Fruit fly (Drosophila melanogaster) whole organism, embryonic: ENCODE data around the gene Alg2.

Experiments used
- ATbp ChIP-seq: fragments of 200-800 bp; sonication (Bioruptor generic); optimal IDR thresholded peaks from 2 replicates; lab custom pipeline; 2017; ENCODE audit warnings: missing biosample characterization, mild to moderate bottlenecking, missing genetic modification characterization, missing genetic modification reagents
- Blimp-1 ChIP-seq: fragments of 200-800 bp; sonication (Bioruptor generic); optimal IDR thresholded peaks from 3 replicates; lab custom pipeline; 2018; ENCODE audit warnings: missing biosample characterization, missing genetic modification characterization, mild to moderate bottlenecking, moderate library complexity, missing genetic modification reagents
- CG11093 ChIP-seq: fragments of 200-800 bp; sonication (Bioruptor generic); IDR thresholded peaks from 3 replicates; pipeline ENCODE4 v1.3.6; 2022; ENCODE audit warnings: missing biosample characterization, missing genetic modification characterization
- CG11398 ChIP-seq: fragments of 200-800 bp; sonication (Bioruptor generic); optimal IDR thresholded peaks from 2 replicates; lab custom pipeline; 2016; ENCODE audit warnings: missing biosample characterization, missing genetic modification characterization
- CG12071 ChIP-seq: fragments of 200-800 bp; sonication (Bioruptor generic); optimal IDR thresholded peaks from 3 replicates; lab custom pipeline; 2018; ENCODE audit warnings: missing biosample characterization, mild to moderate bottlenecking, missing genetic modification characterization
- CG12391 ChIP-seq: fragments of 200-800 bp; sonication (Bioruptor generic); optimal IDR thresholded peaks from 3 replicates; lab custom pipeline; 2018; ENCODE audit warnings: missing biosample characterization, mild to moderate bottlenecking, missing genetic modification characterization, moderate library complexity
- CG14441 ChIP-seq: fragments of 200-800 bp; sonication (Bioruptor generic); IDR thresholded peaks from 2 replicates; pipeline ENCODE4 v1.3.6; 2022; ENCODE audit warnings: missing biosample characterization, missing genetic modification characterization
- CG14860 ChIP-seq: fragments of 200-800 bp; sonication (Bioruptor generic); IDR thresholded peaks from 3 replicates; pipeline ENCODE4 v1.3.6; 2022; ENCODE audit warnings: missing biosample characterization, missing genetic modification characterization; ENCODE audit not compliant: partially characterized antibody
- CG16863 ChIP-seq: fragments of 200-800 bp; sonication (Bioruptor generic); optimal IDR thresholded peaks from 3 replicates; lab custom pipeline; 2016; ENCODE audit warnings: missing biosample characterization, missing genetic modification characterization
- CG1832 ChIP-seq: fragments of 200-800 bp; sonication (Bioruptor generic); optimal IDR thresholded peaks from 2 replicates; lab custom pipeline; 2017; ENCODE audit warnings: missing biosample characterization, mild to moderate bottlenecking, missing genetic modification characterization, inconsistent platforms
- CG18599 ChIP-seq: fragments of 200-800 bp; sonication (Bioruptor generic); optimal IDR thresholded peaks from 3 replicates; lab custom pipeline; 2017; ENCODE audit warnings: missing biosample characterization, missing genetic modification characterization, mild to moderate bottlenecking, moderate library complexity, missing genetic modification reagents
- CG2120 ChIP-seq: fragments of 200-800 bp; sonication (Bioruptor generic); optimal IDR thresholded peaks from 3 replicates; lab custom pipeline; 2016; ENCODE audit warnings: missing biosample characterization, missing genetic modification characterization
- CG2202 ChIP-seq: fragments of 200-800 bp; sonication (Bioruptor generic); optimal IDR thresholded peaks from 2 replicates; lab custom pipeline; 2018; ENCODE audit warnings: missing biosample characterization, mild to moderate bottlenecking, missing genetic modification characterization
- CG2712 ChIP-seq: fragments of 200-800 bp; optimal IDR thresholded peaks from 3 replicates; lab custom pipeline; 2019; ENCODE audit warnings: missing biosample characterization, mild to moderate bottlenecking, missing genetic modification characterization, moderate library complexity
- CG30403 ChIP-seq: fragments of 200-800 bp; sonication (Bioruptor generic); optimal IDR thresholded peaks from 3 replicates; lab custom pipeline; 2016; ENCODE audit warnings: missing biosample characterization, missing genetic modification characterization
- CG3163 ChIP-seq: fragments of 200-800 bp; sonication (Bioruptor generic); optimal IDR thresholded peaks from 3 replicates; lab custom pipeline; 2016; ENCODE audit warnings: missing biosample characterization, missing genetic modification characterization
- CG42726 ChIP-seq: fragments of 200-800 bp; sonication (Bioruptor generic); IDR thresholded peaks from 2 replicates; pipeline ENCODE4 v1.3.6; 2022; ENCODE audit warnings: missing biosample characterization, missing genetic modification characterization; ENCODE audit not compliant: partially characterized antibody
- CG4328 ChIP-seq: fragments of 200-800 bp; sonication (Bioruptor generic); optimal IDR thresholded peaks from 3 replicates; lab custom pipeline; 2017; ENCODE audit warnings: missing biosample characterization, missing genetic modification reagents, missing genetic modification characterization
- CG4404 ChIP-seq: fragments of 200-800 bp; sonication (Bioruptor generic); IDR thresholded peaks from 2 replicates; pipeline ENCODE4 v1.3.6; 2022; ENCODE audit warnings: missing biosample characterization, missing genetic modification characterization
- CG6683 ChIP-seq: fragments of 200-800 bp; sonication (Bioruptor generic); optimal IDR thresholded peaks from 2 replicates; lab custom pipeline; 2017; ENCODE audit warnings: missing biosample characterization, mild to moderate bottlenecking, missing genetic modification characterization, missing genetic modification reagents
- CG6765 ChIP-seq: fragments of 200-800 bp; sonication (Bioruptor generic); optimal IDR thresholded peaks from 3 replicates; lab custom pipeline; 2017; ENCODE audit warnings: missing biosample characterization, mild to moderate bottlenecking, missing genetic modification characterization
- CG8924 ChIP-seq: fragments of 200-800 bp; optimal IDR thresholded peaks from 3 replicates; lab custom pipeline; 2019; ENCODE audit warnings: missing biosample characterization, mild to moderate bottlenecking, missing genetic modification characterization, moderate library complexity
- CG9797 ChIP-seq: fragments of 200-800 bp; sonication (Bioruptor generic); optimal IDR thresholded peaks from 3 replicates; lab custom pipeline; 2018; ENCODE audit warnings: missing biosample characterization, mild to moderate bottlenecking, missing genetic modification characterization
- CoRest ChIP-seq: fragments of 200-800 bp; sonication (Bioruptor generic); optimal IDR thresholded peaks from 3 replicates; lab custom pipeline; 2018; ENCODE audit warnings: missing biosample characterization, mild to moderate bottlenecking, missing genetic modification characterization, moderate library complexity
- E2f2 ChIP-seq: fragments of 200-800 bp; sonication (Bioruptor generic); IDR thresholded peaks from 2 replicates; pipeline ENCODE4 v1.3.6; 2022; ENCODE audit warnings: missing biosample characterization, missing genetic modification characterization
- Fer1 ChIP-seq: fragments of 200-800 bp; sonication (Bioruptor generic); optimal IDR thresholded peaks from 2 replicates; lab custom pipeline; 2017; ENCODE audit warnings: missing biosample characterization, mild to moderate bottlenecking, missing genetic modification characterization
- Gug ChIP-seq: fragments of 200-800 bp; sonication (Bioruptor generic); IDR thresholded peaks from 4 replicates; pipeline ENCODE4 v1.3.6; 2022; ENCODE audit warnings: missing biosample characterization, missing genetic modification characterization
- HmgD ChIP-seq: fragments of 200-800 bp; sonication (Bioruptor generic); optimal IDR thresholded peaks from 3 replicates; lab custom pipeline; 2016; ENCODE audit warnings: missing biosample characterization, missing genetic modification characterization
- Hmr ChIP-seq: fragments of 200-800 bp; sonication (Bioruptor generic); optimal IDR thresholded peaks from 3 replicates; lab custom pipeline; 2017; ENCODE audit warnings: mild to moderate bottlenecking, missing biosample characterization, missing genetic modification reagents, missing genetic modification characterization
- Hr51 ChIP-seq, 2 experiments: fragments of 200-800 bp; sonication (Bioruptor generic); optimal IDR thresholded peaks; 2 replicates in 1 of 2; 3 replicates in 1 of 2; lab custom pipeline; 2016 to 2018; ENCODE audit warnings: missing biosample characterization in 2 of 2, missing genetic modification characterization in 2 of 2, mild to moderate bottlenecking in 1 of 2, moderate library complexity in 1 of 2
- PHDP ChIP-seq: fragments of 200-800 bp; sonication (Bioruptor generic); optimal IDR thresholded peaks from 3 replicates; lab custom pipeline; 2018; ENCODE audit warnings: missing biosample characterization, mild to moderate bottlenecking, missing genetic modification characterization, moderate library complexity
- Scr ChIP-seq: fragments of 200-800 bp; sonication (Bioruptor generic); IDR thresholded peaks from 2 replicates; pipeline ENCODE4 v1.3.6; 2022; ENCODE audit warnings: missing biosample characterization, missing genetic modification characterization; ENCODE audit not compliant: partially characterized antibody
- Trl ChIP-seq, 3 experiments: fragments of >200 bp in 2 of 3; fragments of 200-800 bp in 1 of 3; sonication (Bioruptor generic) in 1 of 3; optimal IDR thresholded peaks; 2 replicates in 1 of 3; 3 replicates in 2 of 3; lab custom pipeline; 2016 to 2017; ENCODE audit warnings: missing biosample characterization in 1 of 3, missing genetic modification characterization in 1 of 3
- Xbp1 ChIP-seq: fragments of 200-800 bp; sonication (Bioruptor generic); optimal IDR thresholded peaks from 3 replicates; lab custom pipeline; 2016; ENCODE audit warnings: missing biosample characterization, mild to moderate bottlenecking, missing genetic modification characterization
- YL-1 ChIP-seq: fragments of 200-800 bp; sonication (Bioruptor generic); optimal IDR thresholded peaks from 3 replicates; lab custom pipeline; 2017; ENCODE audit warnings: missing biosample characterization, mild to moderate bottlenecking, missing genetic modification characterization
- bab2 ChIP-seq: fragments of 200-800 bp; sonication (Bioruptor generic); optimal IDR thresholded peaks from 2 replicates; lab custom pipeline; 2016; ENCODE audit warnings: missing biosample characterization, missing genetic modification characterization
- ems ChIP-seq: fragments of 200-800 bp; sonication (Bioruptor generic); optimal IDR thresholded peaks from 3 replicates; lab custom pipeline; 2016; ENCODE audit warnings: missing biosample characterization, missing genetic modification characterization
- fd96Cb ChIP-seq: fragments of 200-800 bp; sonication (Bioruptor generic); optimal IDR thresholded peaks from 2 replicates; lab custom pipeline; 2018; ENCODE audit warnings: missing biosample characterization, mild to moderate bottlenecking, missing genetic modification characterization, moderate library complexity
- gro ChIP-seq: fragments of 200-800 bp; sonication (Bioruptor generic); optimal IDR thresholded peaks from 2 replicates; lab custom pipeline; 2016; ENCODE audit warnings: missing biosample characterization, missing genetic modification characterization
- h ChIP-seq: fragments of >200 bp; optimal IDR thresholded peaks from 2 replicates; lab custom pipeline; 2017
- lilli ChIP-seq: fragments of 200-800 bp; sonication (Bioruptor generic); optimal IDR thresholded peaks from 3 replicates; lab custom pipeline; 2016; ENCODE audit warnings: missing biosample characterization, missing genetic modification characterization
- lmd ChIP-seq: fragments of 200-800 bp; sonication (Bioruptor generic); IDR thresholded peaks from 2 replicates; pipeline ENCODE4 v1.3.6; 2022; ENCODE audit warnings: missing biosample characterization, missing genetic modification characterization
- otp ChIP-seq: fragments of 200-800 bp; sonication (Bioruptor generic); IDR thresholded peaks from 3 replicates; pipeline ENCODE4, ENCODE4 v1.3.6; 2022; ENCODE audit warnings: missing biosample characterization, missing genetic modification characterization
- phol ChIP-seq: fragments of 200-800 bp; sonication (Bioruptor generic); optimal IDR thresholded peaks from 3 replicates; lab custom pipeline; 2018; ENCODE audit warnings: missing biosample characterization, mild to moderate bottlenecking, missing genetic modification characterization, moderate library complexity
- pum ChIP-seq: fragments of 200-800 bp; sonication (Bioruptor generic); optimal IDR thresholded peaks from 2 replicates; lab custom pipeline; 2016; ENCODE audit warnings: missing biosample characterization, missing genetic modification characterization
- shn ChIP-seq: fragments of 200-800 bp; sonication (Bioruptor generic); optimal IDR thresholded peaks from 3 replicates; lab custom pipeline; 2016; ENCODE audit warnings: missing biosample characterization, missing genetic modification characterization
- slbo ChIP-seq: fragments of 200-800 bp; sonication (Bioruptor generic); IDR thresholded peaks from 2 replicates; pipeline ENCODE4 v1.3.6; 2022; ENCODE audit warnings: missing biosample characterization, missing genetic modification characterization
- slp2 ChIP-seq: fragments of 200-800 bp; sonication (Bioruptor generic); optimal IDR thresholded peaks from 2 replicates; lab custom pipeline; 2016; ENCODE audit warnings: missing biosample characterization, missing genetic modification characterization
- ssp ChIP-seq: fragments of 200-800 bp; sonication (Bioruptor generic); IDR thresholded peaks from 2 replicates; pipeline ENCODE4 v1.3.6; 2022; ENCODE audit warnings: missing biosample characterization, missing genetic modification characterization
- zf30C ChIP-seq: fragments of 200-800 bp; sonication (Bioruptor generic); optimal IDR thresholded peaks from 3 replicates; lab custom pipeline; 2018; ENCODE audit warnings: missing biosample characterization, mild to moderate bottlenecking, missing genetic modification characterization

The Alg2 gene

dm6 chr3L:3164951-3165350, 21.3 kb downstream of the Alg2 start, which contains the start of gene CG32280 (continued):
- TF ChIP-seq slp2 (GFP tag; lab: Kevin White, UChicago) (peak; percentile 24), ATbp (GFP tag; lab: Kevin White, UChicago) (no peak), CG4404 (GFP tag; lab: Robert Waterston, UW) (no peak), CG12071 (no peak), CG6765 (GFP tag; lab: Kevin White, UChicago) (peak; percentile 20), CG3163 (GFP tag; lab: Kevin White, UChicago) (no peak), CG1832 (GFP tag; lab: Kevin White, UChicago) (no peak), CG4328 (no peak), CG2120 (GFP tag; lab: Kevin White, UChicago) (peak; percentile 51), otp (GFP tag; lab: Robert Waterston, UW) (no peak), bab2 (GFP tag; lab: Kevin White, UChicago) (no peak), CG2712 (peak; percentile 49), zf30C (GFP tag; lab: Kevin White, UChicago) (peak; percentile 85), h (lab: Kevin White, UChicago) (no peak), CG18599 (no peak), CG30403 (peak; percentile 6), CG11093 (GFP tag; lab: Robert Waterston, UW) (no peak), Gug (GFP tag; lab: Robert Waterston, UW) (peak; percentile 45; the same call in 2 of the 4 replicates), Hr51 (GFP tag; optimal IDR thresholded peaks at IDR 0.05; lab: Kevin White, UChicago) (no peak), CG9797 (GFP tag; lab: Kevin White, UChicago) (peak; percentile 77), gro (GFP tag; lab: Kevin White, UChicago) (peak; percentile 61), pum (GFP tag; lab: Kevin White, UChicago) (peak; percentile 6), Trl (optimal IDR thresholded peaks at IDR 0.05; lab: Kevin White, UChicago) (no peak), Trl (GFP tag; optimal IDR thresholded peaks at IDR 0.05; lab: Kevin White, UChicago) (peak; percentile 15), YL-1 (GFP tag; lab: Kevin White, UChicago) (peak; percentile 24), CG8924 (peak; percentile 47), slbo (peak; percentile 65), CG14441 (GFP tag; lab: Robert Waterston, UW) (peak; percentile 46; the same call in 1 of the 2 replicates), lmd (GFP tag; lab: Robert Waterston, UW) (peak; percentile 17; the same call in 1 of the 2 replicates), Hmr (GFP tag; lab: Kevin White, UChicago) (no peak), HmgD (GFP tag; lab: Kevin White, UChicago) (peak; percentile 68), CG42726 (GFP tag; lab: Robert Waterston, UW) (peak; percentile 76; the same call in 1 of the 2 replicates), PHDP (peak; percentile 4), shn (GFP tag; lab: Kevin White, UChicago) (peak; percentile 56), CG12391 (tag; lab: Kevin White, UChicago) (peak; percentile 23), lilli (GFP tag; lab: Kevin White, UChicago) (peak; percentile 48), ems (GFP tag; lab: Kevin White, UChicago) (peak; percentile 22), Scr (GFP tag; lab: Robert Waterston, UW) (peak; percentile 84), CoRest (tag; lab: Kevin White, UChicago) (peak; percentile 26), Blimp-1 (GFP tag; lab: Kevin White, UChicago) (no peak), CG11398 (GFP tag; lab: Kevin White, UChicago) (peak; percentile 13), ssp (GFP tag; lab: Robert Waterston, UW) (no peak), CG6683 (peak; percentile 10), Fer1 (GFP tag; lab: Kevin White, UChicago) (peak; percentile 40), CG16863 (no peak), fd96Cb (tag; lab: Kevin White, UChicago) (no peak), Xbp1 (GFP tag; lab: Kevin White, UChicago) (peak; percentile 13), phol (tag; lab: Kevin White, UChicago) (peak; percentile 29), E2f2 (GFP tag; lab: Robert Waterston, UW) (peak; percentile 45; the same call in 1 of the 2 replicates), CG14860 (GFP tag; lab: Robert Waterston, UW) (peak; percentile 82), CG2202 (tag; lab: Kevin White, UChicago) (no peak)
